Fruit fly (Drosophila melanogaster): ENCODE measurements around the gene Lrp4.

Gene Lrp4

dm6 chrX:15887247-15887616, 23.4 kb upstream of the Lrp4 start, which contains the start of gene tay (continued):
- no peak for TF ChIP-seq vfl (GFP tag; optimal IDR thresholded peaks at IDR 0.05)
- no peak for TF ChIP-seq CG2678 (tag; optimal IDR thresholded peaks at IDR 0.05)
- TF ChIP-seq maf-S (GFP tag; optimal IDR thresholded peaks at IDR 0.05), result no peak
- no peak for TF ChIP-seq CG7271 (tag; optimal IDR thresholded peaks at IDR 0.05)
- TF ChIP-seq sima (GFP tag; optimal IDR thresholded peaks at IDR 0.05), result no peak
- no peak for TF ChIP-seq lab (GFP tag; optimal IDR thresholded peaks at IDR 0.05)
- TF ChIP-seq crc (GFP tag; optimal IDR thresholded peaks at IDR 0.05), result no peak
- TF ChIP-seq Ada2b (GFP tag; IDR thresholded peaks at IDR 0.05), result no peak
- TF ChIP-seq CG1832 (GFP tag; optimal IDR thresholded peaks at IDR 0.05), result no peak
- peak; percentile 58 for TF ChIP-seq CG13894 (tag; optimal IDR thresholded peaks at IDR 0.05)
- TF ChIP-seq Doc3 (GFP tag; IDR thresholded peaks at IDR 0.05; ENCODE audit: partially characterized antibody), result no peak
- no peak for TF ChIP-seq CG1529 (GFP tag; optimal IDR thresholded peaks at IDR 0.05)
- no peak for TF ChIP-seq Atf-2 (GFP tag; optimal IDR thresholded peaks at IDR 0.05)
- no peak for TF ChIP-seq H15 (GFP tag; IDR thresholded peaks at IDR 0.05)
- TF ChIP-seq CG8388 (GFP tag; optimal IDR thresholded peaks at IDR 0.05), result no peak
- no peak for TF ChIP-seq CG10209 (GFP tag; optimal IDR thresholded peaks at IDR 0.05)
- TF ChIP-seq Mad (GFP tag; optimal IDR thresholded peaks at IDR 0.05), result no peak
- no peak for TF ChIP-seq CG12104 (GFP tag; optimal IDR thresholded peaks at IDR 0.05)
- no peak for TF ChIP-seq CG30431 (GFP tag; optimal IDR thresholded peaks at IDR 0.05)
- no peak for TF ChIP-seq ken (GFP tag; IDR thresholded peaks at IDR 0.05)
- TF ChIP-seq da (GFP tag; optimal IDR thresholded peaks at IDR 0.05), result no peak
- TF ChIP-seq zf30C (GFP tag; optimal IDR thresholded peaks at IDR 0.05), result peak; percentile 38
- TF ChIP-seq CG34224 (GFP tag; IDR thresholded peaks at IDR 0.05; ENCODE audit: partially characterized antibody), result peak; percentile 28; the same call in 1 of the 3 replicates
- TF ChIP-seq CG7928 (GFP tag; optimal IDR thresholded peaks at IDR 0.05), result no peak
- no peak for TF ChIP-seq CG14965 (GFP tag; optimal IDR thresholded peaks at IDR 0.05; ENCODE audit: borderline replicate concordance)
- TF ChIP-seq ham (GFP tag; IDR thresholded peaks at IDR 0.05), result no peak
- peak in 1 of 2 experiments; percentile 34 for TF ChIP-seq Pdp1 (GFP tag; optimal IDR thresholded peaks at IDR 0.05)
- no peak for TF ChIP-seq kah (GFP tag; optimal IDR thresholded peaks at IDR 0.05)
- TF ChIP-seq cwo (GFP tag; optimal IDR thresholded peaks at IDR 0.05), result no peak
- no peak for TF ChIP-seq kni (GFP tag; optimal IDR thresholded peaks at IDR 0.05)
- TF ChIP-seq CG17568 (GFP tag; optimal IDR thresholded peaks at IDR 0.05), result no peak
- no peak for TF ChIP-seq pan (optimal IDR thresholded peaks at IDR 0.05)
- no peak for TF ChIP-seq pan (GFP tag; optimal IDR thresholded peaks at IDR 0.05 in 1 of 2, IDR thresholded peaks at IDR 0.05 in 1 of 2)
- TF ChIP-seq HLH54F (GFP tag; optimal IDR thresholded peaks at IDR 0.05), result no peak
- no peak for TF ChIP-seq tll (GFP tag; optimal IDR thresholded peaks at IDR 0.05)
- TF ChIP-seq MESR4 (GFP tag; optimal IDR thresholded peaks at IDR 0.05), result peak; percentile 37
- TF ChIP-seq CG4730 (GFP tag; IDR thresholded peaks at IDR 0.05), result no peak
- peak; percentile 82 for TF ChIP-seq amos (GFP tag; IDR thresholded peaks at IDR 0.05; ENCODE audit: partially characterized antibody)
- peak; percentile 66; the same call in 1 of the 3 replicates for TF ChIP-seq CG7963 (GFP tag; IDR thresholded peaks at IDR 0.05; ENCODE audit: partially characterized antibody)
- no peak for TF ChIP-seq HLH3B (GFP tag; IDR thresholded peaks at IDR 0.05)
- TF ChIP-seq Dfd (GFP tag; optimal IDR thresholded peaks at IDR 0.05), result no peak
- TF ChIP-seq CG11398 (GFP tag; optimal IDR thresholded peaks at IDR 0.05), result no peak
- TF ChIP-seq tx (GFP tag; optimal IDR thresholded peaks at IDR 0.05), result no peak
- TF ChIP-seq CG12391 (tag; optimal IDR thresholded peaks at IDR 0.05), result no peak
- TF ChIP-seq CrebB (tag; optimal IDR thresholded peaks at IDR 0.05), result no peak
- peak; percentile 81 for TF ChIP-seq Dref (GFP tag; IDR thresholded peaks at IDR 0.05)
- TF ChIP-seq Sry-δ (GFP tag; optimal IDR thresholded peaks at IDR 0.05), result peak; percentile 91
- TF ChIP-seq abd-A (tag; optimal IDR thresholded peaks at IDR 0.05), result no peak
- TF ChIP-seq CG32767 (GFP tag; IDR thresholded peaks at IDR 0.05), result no peak
- no peak for TF ChIP-seq wor (GFP tag; IDR thresholded peaks at IDR 0.05)
- TF ChIP-seq Lhr (GFP tag; optimal IDR thresholded peaks at IDR 0.05), result peak; percentile 47
